Fruit fly (Drosophila melanogaster): Measurements from ENCODE around the gene CG16824.

Gene CG16824

dm6 chr2L:13331868-13332544, 39.2 kb downstream of the CG16824 start:
- no peak for TF ChIP-seq CG34367 (tag; optimal IDR thresholded peaks at IDR 0.05)
- TF ChIP-seq CG13204 (GFP tag; optimal IDR thresholded peaks at IDR 0.05), result peak; percentile 16
- no peak for TF ChIP-seq Ets98B (GFP tag; IDR thresholded peaks at IDR 0.05)
- peak; percentile 74 for TF ChIP-seq CG12605 (GFP tag; IDR thresholded peaks at IDR 0.05)
- TF ChIP-seq D1 (tag; optimal IDR thresholded peaks at IDR 0.05), result no peak
- no peak for TF ChIP-seq EcR (GFP tag; optimal IDR thresholded peaks at IDR 0.05)
- no peak for TF ChIP-seq CG15710 (tag; optimal IDR thresholded peaks at IDR 0.05)
- no peak for TF ChIP-seq CG17806 (tag; optimal IDR thresholded peaks at IDR 0.05)
- no peak for TF ChIP-seq CG9948 (tag; optimal IDR thresholded peaks at IDR 0.05)
- no peak for TF ChIP-seq gl (tag; optimal IDR thresholded peaks at IDR 0.05)
- TF ChIP-seq CG8301 (tag; optimal IDR thresholded peaks at IDR 0.05), result no peak

- no peak for TF ChIP-seq CG4496 (GFP tag; IDR thresholded peaks at IDR 0.05)
- TF ChIP-seq D1 (tag; optimal IDR thresholded peaks at IDR 0.05), result peak; percentile 16
- no peak for TF ChIP-seq CG13204 (GFP tag; optimal IDR thresholded peaks at IDR 0.05)
Observed at dm6 chr2L:13332736-13333135, 39.9 kb downstream of the CG16824 start.
